Fruit fly (Drosophila melanogaster): ENCODE measurements around the gene SmydA-8.

- TF ChIP-seq Elba2 (GFP tag; optimal IDR thresholded peaks at IDR 0.05), result no peak
- TF ChIP-seq CG34422 (GFP tag; IDR thresholded peaks at IDR 0.05), result no peak
- TF ChIP-seq B-H2 (GFP tag; optimal IDR thresholded peaks at IDR 0.05), result no peak
- no peak for TF ChIP-seq Hey (tag; optimal IDR thresholded peaks at IDR 0.05)
- TF ChIP-seq jigr1 (GFP tag; IDR thresholded peaks at IDR 0.05), result no peak
- TF ChIP-seq klu (GFP tag; IDR thresholded peaks at IDR 0.05), result no peak
- TF ChIP-seq HLH54F (GFP tag; optimal IDR thresholded peaks at IDR 0.05), result no peak
- TF ChIP-seq HmgZ (tag; optimal IDR thresholded peaks at IDR 0.05), result no peak
- no peak for TF ChIP-seq CG6765 (GFP tag; optimal IDR thresholded peaks at IDR 0.05)
- TF ChIP-seq hkb (optimal IDR thresholded peaks at IDR 0.05), result no peak
- no peak for TF ChIP-seq hkb (GFP tag; IDR thresholded peaks at IDR 0.05)
- no peak for TF ChIP-seq CG12942 (GFP tag; optimal IDR thresholded peaks at IDR 0.05)
Observed at dm6 chrX:2188888-2189287, 24.7 kb downstream of the SmydA-8 start, which contains the start of gene Mct1.
